Worm (Caenorhabditis elegans): ENCODE results near the gene srz-69.
A peak's percentile ranks its signal among the peaks of the same experiment; 100 is the strongest.
"Not testable (repeated sequence)": the region's sequence is repeated elsewhere in the genome, so short reads cannot be mapped to it uniquely, and the experiment has no call there.

srz-69 gene

ce11 chrIV:3438022-3438421 is 39.0 kb downstream of the srz-69 start, which contains the start of gene grd-13:
TSS of gene grd-13 (plus strand) at chrIV:3438312.
- peak in 1 of 2 experiments; percentile 32 for TF ChIP-seq unc-62 (GFP tag; optimal IDR thresholded peaks at IDR 0.05 in 1 of 2)
- no peak for TF ChIP-seq unc-62 (tag; optimal IDR thresholded peaks at IDR 0.05)
- TF ChIP-seq nhr-77 (tag; optimal IDR thresholded peaks at IDR 0.05), result no peak

- TF ChIP-seq lin-38 (GFP tag; IDR thresholded peaks at IDR 0.05) (no peak), ama-1 (optimal IDR thresholded peaks at IDR 0.05) (no peak), hmg-1.1 (GFP tag; IDR thresholded peaks at IDR 0.05) (no peak), nhr-48 (tag; optimal IDR thresholded peaks at IDR 0.05) (no peak), dmd-6 (GFP tag; IDR thresholded peaks at IDR 0.05) (no peak), unc-39 (tag; optimal IDR thresholded peaks at IDR 0.05) (no peak), dpl-1 (GFP tag; optimal IDR thresholded peaks at IDR 0.05) (no peak), gei-8 (GFP tag; optimal IDR thresholded peaks at IDR 0.05) (no peak), pqm-1 (tag; optimal IDR thresholded peaks at IDR 0.05) (no peak), zag-1 (tag; optimal IDR thresholded peaks at IDR 0.05) (no peak), fkh-10 (GFP tag; optimal IDR thresholded peaks at IDR 0.05) (no peak), attf-4 (tag; optimal IDR thresholded peaks at IDR 0.05) (no peak), aha-1 (tag) (no peak), ZK546.5 (tag; optimal IDR thresholded peaks at IDR 0.05) (no peak), tra-1 (GFP tag; IDR thresholded peaks at IDR 0.05) (no peak), daf-12 (tag; optimal IDR thresholded peaks at IDR 0.05) (no peak), ZK337.2 (GFP tag; IDR thresholded peaks at IDR 0.05) (no peak), lir-3 (tag; optimal IDR thresholded peaks at IDR 0.05) (no peak)
These were observed 41.0 kb downstream of the srz-69 start, which contains the start of gene srz-32 for ce11 chrIV:3436021-3436420. TSS of gene srz-32 (plus strand) at chrIV:3436321.

- TF ChIP-seq pha-4 (GFP tag; IDR thresholded peaks at IDR 0.05); pha-4 (tag; optimal IDR thresholded peaks at IDR 0.05); ceh-62 (tag; optimal IDR thresholded peaks at IDR 0.05); dmd-9 (GFP tag; IDR thresholded peaks at IDR 0.05): not testable (repeated sequence)
These were observed 43.6 kb downstream of the srz-69 start, which contains the start of gene C04C3.7 for ce11 chrIV:3433387-3433786. TSS of gene C04C3.7 (minus strand) at chrIV:3433487.

ce11 chrIV:3428434-3428950 is 48.5 kb downstream of the srz-69 start, which contains the start of the genes C04C3.9 and srz-60:
TSS of gene C04C3.9 (minus strand) at chrIV:3428534.
TSS of gene srz-60 (plus strand) at chrIV:3428900.
- TF ChIP-seq zip-2 (tag; optimal IDR thresholded peaks at IDR 0.05) (no peak), unc-62 (GFP tag; optimal IDR thresholded peaks at IDR 0.05 in 1 of 2) (peak in 1 of 2 experiments; percentile 30), unc-62 (tag; optimal IDR thresholded peaks at IDR 0.05) (no peak)

All from whole organism, L4 larva.